Fruit fly (Drosophila melanogaster): ENCODE data around the gene CG17549.

Gene CG17549

dm6 chr2L:19418872-19419271 is 29.0 kb upstream of the CG17549 start, which contains the start of gene lectin-37Db:
Gene lectin-37Db (plus strand): TSS chr2L:19419075.
- TF ChIP-seq CG17801 (GFP tag; optimal IDR thresholded peaks at IDR 0.05; ENCODE audit: partially characterized antibody): no peak

dm6 chr2L:19418017-19418416 is 28.1 kb upstream of the CG17549 start, which contains the start of gene lectin-37Da:
Gene lectin-37Da (plus strand): TSS chr2L:19418317.
- TF ChIP-seq CG17801 (GFP tag; optimal IDR thresholded peaks at IDR 0.05; ENCODE audit: partially characterized antibody): no peak

dm6 chr2L:19416602-19417497 is 27.0 kb upstream of the CG17549 start, which contains the start of gene Lectin-galC1:
Gene Lectin-galC1 (plus strand): TSS chr2L:19417447.
- TF ChIP-seq CG17801 (GFP tag; optimal IDR thresholded peaks at IDR 0.05; ENCODE audit: partially characterized antibody): peak; percentile 41

dm6 chr2L:19415859-19416258 is 26.0 kb upstream of the CG17549 start:
- TF ChIP-seq CG17801 (GFP tag; optimal IDR thresholded peaks at IDR 0.05; ENCODE audit: partially characterized antibody): no peak

dm6 chr2L:19415133-19415532 is 25.3 kb upstream of the CG17549 start:
- no peak for TF ChIP-seq CG17801 (GFP tag; optimal IDR thresholded peaks at IDR 0.05; ENCODE audit: partially characterized antibody)

dm6 chr2L:19414233-19414749 is 24.4 kb upstream of the CG17549 start:
- no peak for TF ChIP-seq CG17801 (GFP tag; optimal IDR thresholded peaks at IDR 0.05; ENCODE audit: partially characterized antibody)

dm6 chr2L:19413118-19413893 is 23.4 kb upstream of the CG17549 start:
- TF ChIP-seq CG17801 (GFP tag; optimal IDR thresholded peaks at IDR 0.05; ENCODE audit: partially characterized antibody): no peak

dm6 chr2L:19411966-19412365 is 22.1 kb upstream of the CG17549 start:
- TF ChIP-seq CG17801 (GFP tag; optimal IDR thresholded peaks at IDR 0.05; ENCODE audit: partially characterized antibody): no peak

dm6 chr2L:19406419-19406818 is 16.5 kb upstream of the CG17549 start:
- no peak for TF ChIP-seq CG17801 (GFP tag; optimal IDR thresholded peaks at IDR 0.05; ENCODE audit: partially characterized antibody)

- TF ChIP-seq CG17801 (GFP tag; optimal IDR thresholded peaks at IDR 0.05; ENCODE audit: partially characterized antibody): no peak
These were observed 15.9 kb upstream of the CG17549 start for dm6 chr2L:19405685-19406357.

dm6 chr2L:19404804-19405203 is 14.9 kb upstream of the CG17549 start:
- TF ChIP-seq CG17801 (GFP tag; optimal IDR thresholded peaks at IDR 0.05; ENCODE audit: partially characterized antibody): no peak

- no peak for TF ChIP-seq CG17801 (GFP tag; optimal IDR thresholded peaks at IDR 0.05; ENCODE audit: partially characterized antibody)
These were observed 13.5 kb upstream of the CG17549 start for dm6 chr2L:19403398-19403797.

- no peak for TF ChIP-seq CG17801 (GFP tag; optimal IDR thresholded peaks at IDR 0.05; ENCODE audit: partially characterized antibody)
These were observed 12.8 kb upstream of the CG17549 start for dm6 chr2L:19402667-19403066.

dm6 chr2L:19401914-19402313 is 12.0 kb upstream of the CG17549 start:
- TF ChIP-seq CG17801 (GFP tag; optimal IDR thresholded peaks at IDR 0.05; ENCODE audit: partially characterized antibody): no peak
